Fruit fly (Drosophila melanogaster): ENCODE measurements around the gene CG44303.

DNA sequence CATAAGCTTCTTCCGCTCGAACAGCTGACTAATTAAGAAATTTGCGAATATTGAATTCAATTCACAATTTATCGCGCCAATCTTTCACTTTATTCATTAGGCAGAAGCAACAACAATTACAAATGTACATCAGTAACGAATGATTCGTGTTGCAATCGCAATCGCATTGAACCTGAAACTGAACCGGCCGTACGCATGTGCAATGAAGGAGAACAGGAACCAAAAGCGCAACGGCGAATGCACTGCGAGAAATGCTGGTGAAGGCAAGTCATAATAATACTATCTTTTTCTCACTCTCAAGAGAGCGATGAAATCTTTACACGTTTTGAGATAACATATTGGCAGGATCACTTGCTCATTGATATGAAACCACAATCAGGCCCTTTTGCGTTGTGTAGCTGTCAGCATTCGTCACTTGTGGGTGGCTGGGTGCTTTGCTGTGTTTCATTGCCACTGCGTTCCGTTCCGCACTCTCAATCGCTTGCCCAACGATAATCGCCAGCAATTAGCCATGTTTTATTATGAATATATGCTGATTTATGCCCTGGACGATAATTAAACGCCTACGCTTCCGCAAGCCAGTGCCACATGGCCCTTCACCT lies 37.8 kb upstream of the CG44303 start:
- no peak for TF ChIP-seq CG15710 (tag; optimal IDR thresholded peaks at IDR 0.05)
- TF ChIP-seq Snoo (tag; optimal IDR thresholded peaks at IDR 0.05), result no peak
- no peak for TF ChIP-seq EcR (GFP tag; optimal IDR thresholded peaks at IDR 0.05)
- TF ChIP-seq CG8159 (tag; optimal IDR thresholded peaks at IDR 0.05), result no peak

Data from whole organism, pupa.